Worm (Caenorhabditis elegans) whole organism, L3 larva: Measurements from ENCODE around the gene srd-23.

ENCODE experiments used
- R02D3.7 ChIP-seq: fragments of 150-350 bp; optimal IDR thresholded peaks from 2 replicates; lab custom pipeline; 2014; ENCODE audit warnings: missing biosample characterization, missing genetic modification characterization
- ama-1 ChIP-seq: fragments of 150-350 bp; optimal IDR thresholded peaks from 2 replicates; lab custom pipeline; 2018
- daf-12 ChIP-seq: fragments of 150-350 bp; optimal IDR thresholded peaks from 2 replicates; lab custom pipeline; 2014; ENCODE audit warnings: missing biosample characterization, missing genetic modification reagents, missing genetic modification characterization
- elt-2 ChIP-seq: sonication (generic microtip); optimal IDR thresholded peaks from 2 replicates; lab custom pipeline; 2016; ENCODE audit warnings: missing genetic modification reagents, mild to moderate bottlenecking, missing genetic modification characterization, missing compliant biosample characterization
- fos-1 ChIP-seq: fragments of 150-350 bp; optimal IDR thresholded peaks from 2 replicates; lab custom pipeline; 2014; ENCODE audit warnings: missing biosample characterization, missing genetic modification characterization
- nhr-23 ChIP-seq: fragments of 150-350 bp; optimal IDR thresholded peaks from 2 replicates; lab custom pipeline; 2014; ENCODE audit warnings: missing biosample characterization, missing genetic modification reagents, missing genetic modification characterization
- nhr-25 ChIP-seq: sonication (generic microtip); optimal IDR thresholded peaks from 2 replicates; lab custom pipeline; 2017; ENCODE audit warnings: missing biosample characterization, missing genetic modification characterization
- nhr-28 ChIP-seq: fragments of 150-350 bp; optimal IDR thresholded peaks from 2 replicates; lab custom pipeline; 2014; ENCODE audit warnings: missing biosample characterization, missing genetic modification characterization
- nhr-76 ChIP-seq: fragments of 150-350 bp; sonication (generic microtip); optimal IDR thresholded peaks from 5 replicates; lab custom pipeline; 2014; ENCODE audit warnings: missing biosample characterization, missing genetic modification characterization
- skn-1 ChIP-seq: fragments of 150-350 bp; optimal IDR thresholded peaks from 2 replicates; lab custom pipeline; 2014; ENCODE audit warnings: missing biosample characterization, missing genetic modification characterization

DNA sequence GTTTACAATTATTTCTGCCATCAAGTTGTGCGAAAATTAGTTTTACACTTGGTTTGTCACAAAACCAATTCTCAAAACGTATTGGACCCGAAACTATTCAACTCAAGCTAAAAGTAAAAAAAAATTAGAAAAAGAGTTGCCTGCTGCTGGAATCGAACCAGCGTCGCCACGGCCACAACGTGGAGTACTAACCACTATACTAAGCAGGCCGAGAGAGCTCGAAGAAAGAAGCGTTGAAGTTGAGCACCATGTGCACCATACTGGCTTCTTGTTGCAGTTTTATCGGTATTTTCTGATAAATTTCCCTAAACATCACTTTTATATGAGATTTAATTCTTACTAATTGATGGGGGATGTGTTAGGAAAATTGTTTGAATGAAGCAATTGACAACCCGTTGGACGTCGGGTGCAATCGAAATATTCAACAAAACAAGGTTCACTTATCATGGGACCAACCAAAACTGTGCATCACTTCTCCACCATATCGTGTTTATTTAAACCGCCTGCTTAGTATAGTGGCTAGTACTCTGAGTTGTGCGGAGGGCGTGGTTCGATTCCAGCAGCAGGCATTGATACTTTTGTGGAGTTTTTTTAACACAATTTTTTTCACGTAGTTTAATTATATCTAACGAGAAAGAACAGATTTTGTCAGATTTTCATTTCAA is 7.9 kb downstream of the srd-23 start:
- no peak for TF ChIP-seq skn-1 (tag; lab: Kevin White, UChicago)
- no peak for TF ChIP-seq nhr-28 (tag; lab: Kevin White, UChicago)
- no peak for TF ChIP-seq ama-1 (lab: Kevin White, UChicago)
- no peak for TF ChIP-seq daf-12
- no peak for TF ChIP-seq nhr-25 (tag; lab: Kevin White, UChicago)
- TF ChIP-seq fos-1 (tag; lab: Kevin White, UChicago) = no peak
- TF ChIP-seq elt-2 (tag; lab: Kevin White, UChicago) = peak; percentile 12
- no peak for TF ChIP-seq nhr-23 (tag; lab: Kevin White, UChicago)
- TF ChIP-seq R02D3.7 (tag; lab: Kevin White, UChicago) = no peak
- no peak for TF ChIP-seq nhr-76 (tag; lab: Kevin White, UChicago)
